Worm (Caenorhabditis elegans) whole organism, midembryonic: ENCODE data around the gene H04D03.4.

Source experiments
- flt-1 ChIP-seq: fragments of 200-800 bp; sonication (Bioruptor generic); IDR thresholded peaks from 2 replicates; pipeline ENCODE4 v1.3.6; 2022; ENCODE audit warnings: missing genetic modification characterization, missing compliant biosample characterization
- med-1 ChIP-seq: sonication (generic microtip); optimal IDR thresholded peaks from 2 replicates; lab custom pipeline; 2017; ENCODE audit warnings: missing genetic modification characterization, mild to moderate bottlenecking, missing compliant biosample characterization, antibody characterized with exemption, missing genetic modification reagents; ENCODE audit not compliant: insufficient read depth
- ref-1 ChIP-seq: fragments of 200-800 bp; sonication (Bioruptor generic); conservative IDR thresholded peaks from 2 replicates; pipeline ENCODE4 v1.3.6; 2022; ENCODE audit warnings: missing genetic modification reagents, missing genetic modification characterization, missing compliant biosample characterization
- tab-1 ChIP-seq: fragments of 200-800 bp; sonication (Bioruptor generic); IDR thresholded peaks from 2 replicates; pipeline ENCODE4 v1.3.6; 2022; ENCODE audit warnings: missing genetic modification characterization, missing compliant biosample characterization
- ztf-29 ChIP-seq: fragments of 200-800 bp; sonication (Bioruptor generic); IDR thresholded peaks from 2 replicates; pipeline ENCODE4 v1.3.6; 2022; ENCODE audit warnings: missing genetic modification reagents, missing genetic modification characterization, missing compliant biosample characterization

DNA sequence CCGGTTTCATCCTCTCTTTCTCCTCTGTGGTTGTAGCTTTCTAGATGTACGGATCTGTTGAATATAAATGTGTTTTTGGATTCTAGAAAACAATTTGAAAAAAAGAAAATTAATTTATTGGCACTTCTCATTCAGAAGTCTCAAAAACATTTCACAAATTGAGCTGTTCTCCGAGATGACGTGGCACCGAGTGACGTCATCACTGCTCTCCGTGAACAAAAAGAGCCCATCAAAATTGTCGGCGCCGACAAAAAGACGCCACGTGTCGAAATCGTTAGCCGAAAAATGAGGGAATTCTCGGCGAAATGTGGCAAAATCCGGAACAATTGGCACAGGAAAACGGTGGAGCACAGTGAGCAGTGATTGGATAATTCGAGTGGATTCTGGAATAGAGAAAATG, 29.2 kb downstream of the H04D03.4 start:
- TF ChIP-seq ztf-29 (GFP tag; lab: Robert Waterston, UW) (no peak), med-1 (GFP tag; lab: Kevin White, UChicago) (no peak), ref-1 (GFP tag; lab: Robert Waterston, UW) (0 out of 2 replicates have a peak, but pooled peaks have one; percentile 22), flt-1 (no peak), tab-1 (no peak)
